Worm (Caenorhabditis elegans) whole organism, midembryonic: Measurements from ENCODE around the gene T25B6.3.

Experiments
- T22C8.4 ChIP-seq: fragments of 200-800 bp; sonication (Bioruptor generic); IDR thresholded peaks from 2 replicates; pipeline ENCODE4 v1.3.6; 2022; ENCODE audit warnings: missing genetic modification characterization, missing compliant biosample characterization
- flt-1 ChIP-seq: fragments of 200-800 bp; sonication (Bioruptor generic); IDR thresholded peaks from 2 replicates; pipeline ENCODE4 v1.3.6; 2022; ENCODE audit warnings: missing genetic modification characterization, missing compliant biosample characterization
- klf-2 ChIP-seq: fragments of 200-800 bp; sonication (Bioruptor generic); conservative IDR thresholded peaks from 2 replicates; pipeline ENCODE4 v1.3.6; 2022; ENCODE audit warnings: missing genetic modification reagents, missing genetic modification characterization, missing compliant biosample characterization
- tab-1 ChIP-seq: fragments of 200-800 bp; sonication (Bioruptor generic); IDR thresholded peaks from 2 replicates; pipeline ENCODE4 v1.3.6; 2022; ENCODE audit warnings: missing genetic modification characterization, missing compliant biosample characterization
- ztf-29 ChIP-seq: fragments of 200-800 bp; sonication (Bioruptor generic); IDR thresholded peaks from 2 replicates; pipeline ENCODE4 v1.3.6; 2022; ENCODE audit warnings: missing genetic modification reagents, missing genetic modification characterization, missing compliant biosample characterization

DNA sequence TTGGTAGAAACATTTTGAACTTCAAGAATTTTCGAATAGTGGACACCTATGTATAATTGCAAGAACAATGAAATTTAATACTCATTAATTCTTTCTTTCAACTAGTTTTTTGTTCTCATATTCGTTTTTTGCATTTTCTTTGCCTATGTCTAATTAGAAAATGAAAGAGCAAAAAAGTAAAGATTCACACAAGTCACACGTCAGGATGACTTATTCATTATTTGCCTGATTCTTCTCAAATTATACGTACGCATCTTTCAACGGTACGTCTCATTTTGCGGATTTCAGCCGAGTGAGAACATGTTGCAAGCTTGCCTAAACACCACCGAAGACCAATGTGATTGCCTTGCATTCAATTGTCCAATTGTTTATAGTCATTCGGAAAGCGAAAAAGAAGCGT, 46.7 kb upstream of the T25B6.3 start, which contains the start of gene nmur-1:
- no peak for TF ChIP-seq tab-1 (GFP tag; lab: Robert Waterston, UW)
- no peak for TF ChIP-seq T22C8.4 (GFP tag; lab: Robert Waterston, UW)
- TF ChIP-seq flt-1 (GFP tag; lab: Robert Waterston, UW): no peak
- TF ChIP-seq ztf-29: no peak
- TF ChIP-seq klf-2 (GFP tag; lab: Robert Waterston, UW): no peak
